Fruit fly (Drosophila melanogaster): ENCODE results near the gene CG32645.

- no peak for TF ChIP-seq cnc (optimal IDR thresholded peaks at IDR 0.05)
- no peak for TF ChIP-seq cic (GFP tag; optimal IDR thresholded peaks at IDR 0.05)
- no peak for TF ChIP-seq Hr96 (GFP tag; optimal IDR thresholded peaks at IDR 0.05)
- no peak for TF ChIP-seq CG7045 (GFP tag; optimal IDR thresholded peaks at IDR 0.05)
- no peak for TF ChIP-seq toe (GFP tag; optimal IDR thresholded peaks at IDR 0.05)
- no peak for TF ChIP-seq kay (GFP tag; ENCODE audit: borderline replicate concordance)
- no peak for TF ChIP-seq ovo (GFP tag; optimal IDR thresholded peaks at IDR 0.05)
- no peak for TF ChIP-seq Mnt (GFP tag; optimal IDR thresholded peaks at IDR 0.05)
- no peak for TF ChIP-seq Crg-1 (GFP tag; optimal IDR thresholded peaks at IDR 0.05)
- TF ChIP-seq tj (GFP tag; optimal IDR thresholded peaks at IDR 0.05): no peak
- TF ChIP-seq CG7101 (tag; optimal IDR thresholded peaks at IDR 0.05): no peak
- TF ChIP-seq bab1 (GFP tag; optimal IDR thresholded peaks at IDR 0.05): no peak
- no peak for TF ChIP-seq CG1620 (GFP tag; optimal IDR thresholded peaks at IDR 0.05)
- TF ChIP-seq CG14711 (tag; optimal IDR thresholded peaks at IDR 0.05): no peak
Measured at dm6 chrX:13136939-13137697, 1.9 kb upstream of the CG32645 start.

Data from whole organism, adult.